Fruit fly (Drosophila melanogaster) whole organism, embryonic: ENCODE results near the gene Prat.

Source experiments
- Atf-2 ChIP-seq: fragments of 200-800 bp; sonication (Bioruptor generic); optimal IDR thresholded peaks from 2 replicates; lab custom pipeline; 2016; ENCODE audit warnings: missing biosample characterization, missing genetic modification characterization
- B-H1 ChIP-seq: fragments of 200-800 bp; sonication (Bioruptor generic); IDR thresholded peaks from 3 replicates; pipeline ENCODE4 v1.3.6; 2022; ENCODE audit warnings: missing biosample characterization, missing genetic modification characterization
- BtbVII ChIP-seq: fragments of 200-800 bp; sonication (Bioruptor generic); optimal IDR thresholded peaks from 3 replicates; lab custom pipeline; 2017; ENCODE audit warnings: missing biosample characterization, mild to moderate bottlenecking, missing genetic modification characterization
- Bteb2 ChIP-seq: fragments of 200-800 bp; sonication (Bioruptor generic); optimal IDR thresholded peaks from 2 replicates; lab custom pipeline; 2016; ENCODE audit warnings: missing biosample characterization, missing genetic modification characterization
- CG10431 ChIP-seq: fragments of 200-800 bp; sonication (Bioruptor generic); optimal IDR thresholded peaks from 3 replicates; lab custom pipeline; 2018; ENCODE audit warnings: missing biosample characterization, mild to moderate bottlenecking, missing genetic modification characterization
- CG12104 ChIP-seq: fragments of 200-800 bp; sonication (Bioruptor generic); optimal IDR thresholded peaks from 3 replicates; lab custom pipeline; 2016; ENCODE audit warnings: missing biosample characterization, missing genetic modification characterization
- CG14014 ChIP-seq: fragments of 200-800 bp; sonication (Bioruptor generic); IDR thresholded peaks from 2 replicates; pipeline ENCODE4 v1.3.6; 2022; ENCODE audit warnings: missing biosample characterization, missing genetic modification characterization
- CG15011 ChIP-seq: fragments of 200-800 bp; sonication (Bioruptor generic); optimal IDR thresholded peaks from 3 replicates; lab custom pipeline; 2018; ENCODE audit warnings: missing biosample characterization, mild to moderate bottlenecking, missing genetic modification characterization
- CG1529 ChIP-seq: fragments of 200-800 bp; sonication (Bioruptor generic); optimal IDR thresholded peaks from 3 replicates; lab custom pipeline; 2018; ENCODE audit warnings: missing biosample characterization, missing genetic modification characterization
- CG15514 ChIP-seq: fragments of 200-800 bp; sonication (Bioruptor generic); optimal IDR thresholded peaks from 3 replicates; lab custom pipeline; 2017; ENCODE audit warnings: missing biosample characterization, missing genetic modification characterization, mild to moderate bottlenecking, moderate library complexity, missing genetic modification reagents
- CG2116 ChIP-seq: fragments of 200-800 bp; sonication (Bioruptor generic); optimal IDR thresholded peaks from 3 replicates; lab custom pipeline; 2018; ENCODE audit warnings: missing biosample characterization, mild to moderate bottlenecking, missing genetic modification characterization
- CG30403 ChIP-seq: fragments of 200-800 bp; sonication (Bioruptor generic); optimal IDR thresholded peaks from 3 replicates; lab custom pipeline; 2016; ENCODE audit warnings: missing biosample characterization, missing genetic modification characterization
- CG34422 ChIP-seq: fragments of 200-800 bp; sonication (Bioruptor generic); IDR thresholded peaks from 3 replicates; pipeline ENCODE4 v1.3.6; 2022; ENCODE audit warnings: missing biosample characterization, missing genetic modification characterization
- CG3847 ChIP-seq: fragments of 200-800 bp; sonication (Bioruptor generic); IDR thresholded peaks from 2 replicates; pipeline ENCODE4 v1.3.6; 2022; ENCODE audit warnings: missing biosample characterization, missing genetic modification characterization
- CG42726 ChIP-seq: fragments of 200-800 bp; sonication (Bioruptor generic); IDR thresholded peaks from 2 replicates; pipeline ENCODE4 v1.3.6; 2022; ENCODE audit warnings: missing biosample characterization, missing genetic modification characterization; ENCODE audit not compliant: partially characterized antibody
- CG43689 ChIP-seq: fragments of 200-800 bp; sonication (Bioruptor generic); IDR thresholded peaks from 2 replicates; pipeline ENCODE4 v1.3.6; 2022; ENCODE audit warnings: missing biosample characterization, missing genetic modification characterization
- CG9817 ChIP-seq: fragments of 200-800 bp; sonication (Bioruptor generic); optimal IDR thresholded peaks from 2 replicates; lab custom pipeline; 2018; ENCODE audit warnings: missing biosample characterization, mild to moderate bottlenecking, missing genetic modification characterization, moderate library complexity
- CHES-1-like ChIP-seq: fragments of 200-800 bp; sonication (Bioruptor generic); optimal IDR thresholded peaks from 2 replicates; lab custom pipeline; 2016; ENCODE audit warnings: missing biosample characterization, missing genetic modification characterization
- Chrac-16 ChIP-seq: fragments of 200-800 bp; sonication (Bioruptor generic); optimal IDR thresholded peaks from 3 replicates; lab custom pipeline; 2016; ENCODE audit warnings: missing biosample characterization, missing genetic modification characterization
- D19B ChIP-seq: fragments of 200-800 bp; sonication (Bioruptor generic); optimal IDR thresholded peaks from 2 replicates; lab custom pipeline; 2017; ENCODE audit warnings: missing biosample characterization, mild to moderate bottlenecking, missing genetic modification characterization
- Dad ChIP-seq: fragments of 200-800 bp; sonication (Bioruptor generic); optimal IDR thresholded peaks from 3 replicates; lab custom pipeline; 2016; ENCODE audit warnings: missing biosample characterization, missing genetic modification characterization
- Dll ChIP-seq: fragments of 200-800 bp; sonication (Bioruptor generic); IDR thresholded peaks from 4 replicates; pipeline ENCODE4 v1.3.6; 2022; ENCODE audit warnings: missing biosample characterization, missing genetic modification characterization; ENCODE audit not compliant: partially characterized antibody
- Fer2 ChIP-seq: fragments of 200-800 bp; sonication (Bioruptor generic); optimal IDR thresholded peaks from 2 replicates; lab custom pipeline; 2018; ENCODE audit warnings: missing biosample characterization, mild to moderate bottlenecking, missing genetic modification characterization, moderate library complexity
- HLH54F ChIP-seq: fragments of 200-800 bp; sonication (Bioruptor generic); optimal IDR thresholded peaks from 3 replicates; lab custom pipeline; 2016; ENCODE audit warnings: missing biosample characterization, missing genetic modification characterization
- HLHmδ ChIP-seq: fragments of 200-800 bp; sonication (Bioruptor generic); optimal IDR thresholded peaks from 2 replicates; lab custom pipeline; 2018; ENCODE audit warnings: missing biosample characterization, mild to moderate bottlenecking, missing genetic modification characterization, moderate library complexity
- Hr3 ChIP-seq: fragments of 200-800 bp; sonication (Bioruptor generic); optimal IDR thresholded peaks from 3 replicates; lab custom pipeline; 2016; ENCODE audit warnings: missing biosample characterization, missing genetic modification characterization
- Med ChIP-seq: fragments of 200-800 bp; sonication (Bioruptor generic); peaks from one replicate; lab custom pipeline; 2016; ENCODE audit warnings: missing biosample characterization, missing genetic modification characterization, mild to moderate bottlenecking, inconsistent platforms, moderate library complexity
- Meics ChIP-seq: fragments of 200-800 bp; sonication (Bioruptor generic); optimal IDR thresholded peaks from 2 replicates; lab custom pipeline; 2017; ENCODE audit warnings: missing biosample characterization, mild to moderate bottlenecking, missing genetic modification characterization
- NC2β ChIP-seq: fragments of 200-800 bp; sonication (Bioruptor generic); optimal IDR thresholded peaks from 2 replicates; lab custom pipeline; 2016; ENCODE audit warnings: missing biosample characterization, missing genetic modification characterization
- Pdp1 ChIP-seq, 2 experiments: fragments of 200-800 bp; sonication (Bioruptor generic); optimal IDR thresholded peaks; 3 replicates each; lab custom pipeline; 2016; ENCODE audit warnings: missing biosample characterization in 2 of 2, missing genetic modification characterization in 2 of 2, mild to moderate bottlenecking in 1 of 2, moderate library complexity in 1 of 2
- Ptx1 ChIP-seq: fragments of 200-800 bp; sonication (Bioruptor generic); IDR thresholded peaks from 2 replicates; pipeline ENCODE4 v1.3.6; 2022; ENCODE audit warnings: missing biosample characterization, missing genetic modification characterization
- Rx ChIP-seq: fragments of 200-800 bp; sonication (Bioruptor generic); IDR thresholded peaks from 2 replicates; pipeline ENCODE4 v1.3.6; 2022; ENCODE audit warnings: missing biosample characterization, missing genetic modification characterization
- Sox102F ChIP-seq: fragments of 200-800 bp; sonication (Bioruptor generic); optimal IDR thresholded peaks from 2 replicates; lab custom pipeline; 2018; ENCODE audit warnings: missing biosample characterization, mild to moderate bottlenecking, missing genetic modification characterization, moderate library complexity
- YL-1 ChIP-seq: fragments of 200-800 bp; sonication (Bioruptor generic); optimal IDR thresholded peaks from 3 replicates; lab custom pipeline; 2017; ENCODE audit warnings: missing biosample characterization, mild to moderate bottlenecking, missing genetic modification characterization
- chn ChIP-seq: fragments of 200-800 bp; sonication (Bioruptor generic); optimal IDR thresholded peaks from 2 replicates; lab custom pipeline; 2016; ENCODE audit warnings: missing biosample characterization, missing genetic modification characterization
- fru ChIP-seq: fragments of >200 bp; optimal IDR thresholded peaks from 2 replicates; lab custom pipeline; 2017
- insv ChIP-seq, 2 experiments: fragments of 200-800 bp; sonication (Bioruptor generic); optimal IDR thresholded peaks; 3 replicates each; lab custom pipeline; 2016 to 2018; ENCODE audit warnings: missing biosample characterization in 2 of 2, missing genetic modification characterization in 2 of 2
- knrl ChIP-seq: fragments of 200-800 bp; sonication (Bioruptor generic); IDR thresholded peaks from 3 replicates; pipeline ENCODE4 v1.3.6; 2022; ENCODE audit warnings: missing biosample characterization, missing genetic modification characterization; ENCODE audit not compliant: partially characterized antibody
- lmd ChIP-seq: fragments of 200-800 bp; sonication (Bioruptor generic); IDR thresholded peaks from 2 replicates; pipeline ENCODE4 v1.3.6; 2022; ENCODE audit warnings: missing biosample characterization, missing genetic modification characterization
- mam ChIP-seq: fragments of 200-800 bp; sonication (Bioruptor generic); optimal IDR thresholded peaks from 3 replicates; lab custom pipeline; 2016; ENCODE audit warnings: missing biosample characterization, missing genetic modification characterization
- nerfin-2 ChIP-seq: fragments of 200-800 bp; sonication (Bioruptor generic); IDR thresholded peaks from 2 replicates; pipeline ENCODE4 v1.3.6; 2022; ENCODE audit warnings: missing biosample characterization, missing genetic modification characterization; ENCODE audit not compliant: partially characterized antibody
- peb ChIP-seq: fragments of 200-800 bp; sonication (Bioruptor generic); IDR thresholded peaks from 2 replicates; pipeline ENCODE4 v1.3.6; 2022; ENCODE audit warnings: missing biosample characterization, missing genetic modification characterization
- trem ChIP-seq: fragments of 200-800 bp; optimal IDR thresholded peaks from 3 replicates; lab custom pipeline; 2019; ENCODE audit warnings: missing biosample characterization, mild to moderate bottlenecking, missing genetic modification characterization, moderate library complexity
- ttk ChIP-seq: fragments of 200-800 bp; sonication (Bioruptor generic); IDR thresholded peaks from 2 replicates; pipeline ENCODE4 v2.1.2; 2022; ENCODE audit warnings: missing biosample characterization, missing genetic modification characterization
- vnd ChIP-seq: fragments of 200-800 bp; sonication (Bioruptor generic); IDR thresholded peaks from 3 replicates; pipeline ENCODE4 v1.3.6; 2022; ENCODE audit warnings: missing biosample characterization, missing genetic modification characterization; ENCODE audit not compliant: partially characterized antibody
- vvl ChIP-seq: fragments of 200-800 bp; sonication (Bioruptor generic); IDR thresholded peaks from 2 replicates; pipeline ENCODE4 v1.3.6; 2022; ENCODE audit warnings: missing biosample characterization, missing genetic modification characterization
- z ChIP-seq: fragments of 200-800 bp; sonication (Bioruptor generic); IDR thresholded peaks from 3 replicates; pipeline ENCODE4 v1.3.6; 2022; ENCODE audit warnings: missing biosample characterization, missing genetic modification characterization

The Prat gene

DNA sequence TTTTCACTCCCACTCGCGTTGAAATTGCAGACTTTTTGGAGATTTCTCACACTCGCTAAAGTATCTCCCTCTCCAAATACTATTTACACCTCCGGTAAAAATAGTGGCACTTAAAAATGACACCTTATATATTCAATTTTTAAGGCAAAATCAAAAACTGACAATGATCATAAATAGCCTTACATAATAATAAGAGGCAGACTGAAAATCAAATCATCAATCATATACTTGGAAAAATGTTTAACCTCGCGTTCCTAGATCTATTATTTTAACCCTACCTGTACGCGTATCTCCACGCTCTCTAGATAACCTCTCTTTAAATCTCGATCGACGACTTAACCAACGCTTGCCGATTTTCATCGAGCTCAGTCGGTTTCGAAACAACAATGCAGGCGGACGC, 16.1 kb downstream of the Prat start (continued):
- TF ChIP-seq CG14014 (peak; percentile 84), CG30403 (GFP tag; lab: Kevin White, UChicago) (peak; percentile 69), chn (GFP tag; lab: Kevin White, UChicago) (no peak), HLH54F (peak; percentile 40), Meics (GFP tag; lab: Kevin White, UChicago) (peak; percentile 84), NC2β (GFP tag; lab: Kevin White, UChicago) (peak; percentile 40), Dad (GFP tag; lab: Kevin White, UChicago) (peak; percentile 42), CG12104 (GFP tag; lab: Kevin White, UChicago) (peak; percentile 37), Hr3 (peak; percentile 29), CG34422 (GFP tag; lab: Robert Waterston, UW) (peak; percentile 66; the same call in 2 of the 3 replicates)

DNA sequence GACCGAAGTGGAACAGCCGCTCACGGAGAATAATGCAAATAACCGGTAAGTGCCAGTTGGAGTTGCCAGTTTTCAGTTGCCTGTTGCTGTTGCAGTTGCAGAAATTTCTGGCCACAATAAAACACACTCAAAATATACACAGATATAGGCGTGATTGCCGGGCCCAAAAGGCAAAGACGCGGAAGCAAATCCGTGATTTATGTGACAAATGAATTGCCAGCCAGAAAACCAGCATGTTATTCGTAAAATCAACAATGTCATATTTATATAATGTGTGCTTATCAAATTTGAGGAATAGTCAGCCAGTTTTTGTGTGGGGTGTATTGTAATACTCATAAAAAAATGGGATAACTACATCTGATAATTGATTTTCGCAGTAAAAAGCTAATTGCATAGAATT, 17.0 kb downstream of the Prat start:
- TF ChIP-seq insv (GFP tag; optimal IDR thresholded peaks at IDR 0.05; lab: Kevin White, UChicago), result no peak
- TF ChIP-seq Pdp1 (GFP tag; optimal IDR thresholded peaks at IDR 0.05; lab: Kevin White, UChicago), result peak in 1 of 2 experiments; percentile 1
- peak; percentile 7 for TF ChIP-seq Med (GFP tag; lab: Kevin White, UChicago)
- TF ChIP-seq, all 482 proteins: peak for 2

DNA sequence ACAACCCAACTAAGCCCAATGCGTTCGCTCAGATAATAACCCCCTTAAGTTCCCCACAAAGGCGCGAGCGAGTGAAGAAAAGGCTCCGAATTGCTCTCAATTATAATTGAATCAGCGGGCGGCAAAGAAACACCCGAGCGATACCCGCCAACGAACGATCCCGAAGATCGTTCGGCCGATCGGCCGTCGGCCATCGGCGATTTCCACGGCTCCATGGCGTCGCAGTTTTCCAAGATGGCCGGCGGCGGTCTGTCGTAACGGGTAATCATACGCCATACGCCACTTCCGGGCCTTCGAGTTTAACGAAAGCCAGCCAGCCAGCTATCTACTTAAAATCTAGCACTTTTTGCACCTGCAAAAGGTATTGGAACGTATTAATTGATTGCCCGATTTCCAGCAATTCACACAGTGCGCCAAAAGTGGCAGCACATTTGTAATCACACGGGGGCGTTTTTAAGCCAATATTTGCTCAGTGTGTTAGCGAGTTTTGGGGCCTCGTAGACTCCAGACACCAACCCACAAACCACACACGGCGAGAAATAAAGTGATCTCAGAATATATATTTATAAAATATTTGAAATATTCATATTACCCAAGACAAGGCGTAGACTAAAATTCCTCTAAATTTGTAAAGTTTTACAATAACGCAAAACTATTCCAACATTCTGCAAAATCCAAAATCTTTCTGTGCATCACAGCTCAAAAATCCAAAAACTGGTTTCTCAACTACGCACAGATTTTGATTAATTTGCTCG, 19.2 kb downstream of the Prat start:
- no peak for TF ChIP-seq CG1529 (GFP tag; lab: Kevin White, UChicago)
- TF ChIP-seq CG2116 (GFP tag; lab: Kevin White, UChicago), result no peak
- TF ChIP-seq HLHmδ (GFP tag; lab: Kevin White, UChicago), result no peak
- no peak for TF ChIP-seq CG43689 (GFP tag; lab: Robert Waterston, UW)
- TF ChIP-seq peb (GFP tag; lab: Robert Waterston, UW), result no peak
- peak; percentile 49 for TF ChIP-seq CG9817 (tag; lab: Kevin White, UChicago)
- peak; percentile 38 for TF ChIP-seq B-H1 (GFP tag; lab: Robert Waterston, UW)
- TF ChIP-seq trem, result no peak
- TF ChIP-seq Chrac-16 (GFP tag; lab: Kevin White, UChicago), result no peak
- TF ChIP-seq nerfin-2 (GFP tag; lab: Robert Waterston, UW), result no peak
- TF ChIP-seq ttk, result peak; percentile 32; the same call in 1 of the 2 replicates
- TF ChIP-seq Fer2, result no peak
- no peak for TF ChIP-seq NC2β (GFP tag; lab: Kevin White, UChicago)
- no peak for TF ChIP-seq knrl (GFP tag; lab: Robert Waterston, UW)
- no peak for TF ChIP-seq Rx (GFP tag; lab: Robert Waterston, UW)
- TF ChIP-seq Ptx1, result peak; percentile 28; the same call in 1 of the 2 replicates
- peak; percentile 7 for TF ChIP-seq mam (GFP tag; lab: Kevin White, UChicago)
- peak; percentile 76; the same call in 1 of the 2 replicates for TF ChIP-seq lmd (GFP tag; lab: Robert Waterston, UW)
- no peak for TF ChIP-seq CG10431 (GFP tag; lab: Kevin White, UChicago)
- TF ChIP-seq Bteb2 (GFP tag; lab: Kevin White, UChicago), result no peak
- peak; percentile 29 for TF ChIP-seq CG15514 (GFP tag; lab: Kevin White, UChicago)
- no peak for TF ChIP-seq Atf-2 (GFP tag; lab: Kevin White, UChicago)
- TF ChIP-seq BtbVII, result peak; percentile 54
- no peak for TF ChIP-seq CHES-1-like (GFP tag; lab: Kevin White, UChicago)
- TF ChIP-seq z (GFP tag; lab: Robert Waterston, UW), result no peak
- TF ChIP-seq CG15011 (GFP tag; lab: Kevin White, UChicago), result peak; percentile 36
- no peak for TF ChIP-seq CG42726 (GFP tag; lab: Robert Waterston, UW)
- TF ChIP-seq vvl (GFP tag; lab: Robert Waterston, UW), result peak; percentile 35; the same call in 1 of the 2 replicates
- no peak for TF ChIP-seq YL-1 (GFP tag; lab: Kevin White, UChicago)
- no peak for TF ChIP-seq vnd (GFP tag; lab: Robert Waterston, UW)
- TF ChIP-seq D19B, result peak; percentile 56
- no peak for TF ChIP-seq CG3847 (GFP tag; lab: Robert Waterston, UW)
- TF ChIP-seq fru (lab: Kevin White, UChicago), result no peak
- peak; percentile 2 for TF ChIP-seq Sox102F
- no peak for TF ChIP-seq Dll
